Fruit fly (Drosophila melanogaster): ENCODE results near the gene Gr93b.

Gr93b gene

DNA sequence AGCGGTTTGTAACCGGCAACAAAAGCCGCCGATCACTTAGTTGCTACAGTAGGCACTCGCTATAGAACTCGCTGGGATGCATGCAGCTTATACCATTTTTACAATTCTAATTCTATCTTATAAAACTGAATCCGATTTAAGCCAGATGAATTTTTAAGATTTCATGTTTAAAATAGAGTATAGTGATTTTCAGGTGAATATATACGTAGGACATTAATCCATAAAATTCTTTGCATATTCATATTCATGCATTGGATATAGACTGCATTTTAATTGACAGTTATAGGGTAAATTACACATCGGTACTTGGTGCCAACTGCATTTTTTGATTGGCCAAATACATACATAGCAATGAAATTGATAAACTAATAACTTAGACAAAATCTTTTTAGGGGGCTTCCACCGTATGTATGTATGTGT lies 44.0 kb upstream of the Gr93b start (continued):
- no peak for TF ChIP-seq btn (GFP tag; optimal IDR thresholded peaks at IDR 0.05)
- no peak for TF ChIP-seq CG4360 (GFP tag; IDR thresholded peaks at IDR 0.05)
- TF ChIP-seq sens (GFP tag): peak; percentile 51
- no peak for TF ChIP-seq psq (GFP tag; optimal IDR thresholded peaks at IDR 0.05)
- no peak for TF ChIP-seq oc (tag; optimal IDR thresholded peaks at IDR 0.05)
- TF ChIP-seq CG10321 (GFP tag; IDR thresholded peaks at IDR 0.05): no peak
- no peak for TF ChIP-seq vfl (GFP tag; optimal IDR thresholded peaks at IDR 0.05)
- TF ChIP-seq Bteb2 (GFP tag; optimal IDR thresholded peaks at IDR 0.05): no peak
- TF ChIP-seq CG11695 (GFP tag; IDR thresholded peaks at IDR 0.05): no peak
- TF ChIP-seq dmrt11E (tag; optimal IDR thresholded peaks at IDR 0.05): peak; percentile 7
- no peak for TF ChIP-seq Max (GFP tag; optimal IDR thresholded peaks at IDR 0.05)
- TF ChIP-seq zf30C (GFP tag; optimal IDR thresholded peaks at IDR 0.05): no peak
- no peak for TF ChIP-seq tup (GFP tag; optimal IDR thresholded peaks at IDR 0.05)
- TF ChIP-seq otp (GFP tag; IDR thresholded peaks at IDR 0.05): 0 out of 3 replicates have a peak, but pooled peaks have one; percentile 45
- no peak for TF ChIP-seq hb (GFP tag; IDR thresholded peaks at IDR 0.05; ENCODE audit: partially characterized antibody)
- no peak for TF ChIP-seq CG34376 (GFP tag; optimal IDR thresholded peaks at IDR 0.05)
- TF ChIP-seq pho (GFP tag; optimal IDR thresholded peaks at IDR 0.05): no peak
- no peak for TF ChIP-seq CG7786 (GFP tag; optimal IDR thresholded peaks at IDR 0.05)
- TF ChIP-seq Drgx (GFP tag; IDR thresholded peaks at IDR 0.05): peak; percentile 53; the same call in 1 of the 2 replicates
- TF ChIP-seq slp2 (GFP tag; optimal IDR thresholded peaks at IDR 0.05): no peak
- no peak for TF ChIP-seq Dip2 (GFP tag; IDR thresholded peaks at IDR 0.05)
- TF ChIP-seq eyg (GFP tag; optimal IDR thresholded peaks at IDR 0.05): no peak
- TF ChIP-seq CG8281 (tag; optimal IDR thresholded peaks at IDR 0.05): no peak
- no peak for TF ChIP-seq Opbp (GFP tag; IDR thresholded peaks at IDR 0.05; ENCODE audit: partially characterized antibody)
- peak; percentile 59; the same call in 1 of the 3 replicates for TF ChIP-seq ase (GFP tag; IDR thresholded peaks at IDR 0.05)
- TF ChIP-seq CG32767 (GFP tag; IDR thresholded peaks at IDR 0.05): no peak
- TF ChIP-seq CG7839 (tag; optimal IDR thresholded peaks at IDR 0.05): peak; percentile 75
- no peak for TF ChIP-seq CG1647 (GFP tag; optimal IDR thresholded peaks at IDR 0.05)
- TF ChIP-seq CG7556 (GFP tag; optimal IDR thresholded peaks at IDR 0.05): peak; percentile 50
- no peak for TF ChIP-seq jing (GFP tag; optimal IDR thresholded peaks at IDR 0.05)
- TF ChIP-seq CG14014 (GFP tag; IDR thresholded peaks at IDR 0.05): no peak
- no peak for TF ChIP-seq CG10267 (tag; optimal IDR thresholded peaks at IDR 0.05)
- TF ChIP-seq ttk (GFP tag; IDR thresholded peaks at IDR 0.05): peak; percentile 38; the same call in 1 of the 2 replicates
- no peak for TF ChIP-seq CG11560 (tag; IDR thresholded peaks at IDR 0.05)
- TF ChIP-seq CG11398 (GFP tag; optimal IDR thresholded peaks at IDR 0.05): no peak
- no peak for TF ChIP-seq hth (optimal IDR thresholded peaks at IDR 0.05)
- no peak for TF ChIP-seq inv (GFP tag; IDR thresholded peaks at IDR 0.05; ENCODE audit: partially characterized antibody)
- no peak for TF ChIP-seq Dbx (GFP tag; IDR thresholded peaks at IDR 0.05)
- no peak for TF ChIP-seq ato (GFP tag; IDR thresholded peaks at IDR 0.05; ENCODE audit: partially characterized antibody)
- no peak for TF ChIP-seq dan (GFP tag; IDR thresholded peaks at IDR 0.05)
- no peak for TF ChIP-seq CG8089 (GFP tag; optimal IDR thresholded peaks at IDR 0.05)
- no peak for TF ChIP-seq Ets97D (GFP tag; optimal IDR thresholded peaks at IDR 0.05)
- TF ChIP-seq CG15696 (tag; optimal IDR thresholded peaks at IDR 0.05): no peak
- no peak for TF ChIP-seq bowl (GFP tag; IDR thresholded peaks at IDR 0.05)
- TF ChIP-seq Nf-YB (GFP tag; optimal IDR thresholded peaks at IDR 0.05): no peak
- TF ChIP-seq CG10979 (tag; optimal IDR thresholded peaks at IDR 0.05): peak; percentile 49
- peak; percentile 12 for TF ChIP-seq CG16863 (GFP tag; optimal IDR thresholded peaks at IDR 0.05)
- TF ChIP-seq CG18764 (GFP tag; optimal IDR thresholded peaks at IDR 0.05): no peak
- TF ChIP-seq bbx (GFP tag; IDR thresholded peaks at IDR 0.05; ENCODE audit: partially characterized antibody): no peak
- no peak; the same call in 1 of the 2 replicates for TF ChIP-seq Ada2b (GFP tag; IDR thresholded peaks at IDR 0.05)
- TF ChIP-seq Eip74EF (GFP tag; optimal IDR thresholded peaks at IDR 0.05): no peak
- no peak for TF ChIP-seq usp (GFP tag; optimal IDR thresholded peaks at IDR 0.05)
